Fruit fly (Drosophila melanogaster) whole organism, embryonic: ENCODE data around the gene CG43707.

Experiments used
- ATbp ChIP-seq: fragments of 200-800 bp; sonication (Bioruptor generic); optimal IDR thresholded peaks from 2 replicates; lab custom pipeline; 2017; ENCODE audit warnings: missing biosample characterization, mild to moderate bottlenecking, missing genetic modification characterization, missing genetic modification reagents
- BEAF-32 ChIP-seq: fragments of 200-800 bp; sonication (Bioruptor generic); optimal IDR thresholded peaks from 3 replicates; lab custom pipeline; 2017; ENCODE audit warnings: missing biosample characterization, missing genetic modification characterization, mild to moderate bottlenecking, moderate library complexity, missing genetic modification reagents
- Bdp1 ChIP-seq: fragments of 200-800 bp; sonication (Bioruptor generic); optimal IDR thresholded peaks from 3 replicates; lab custom pipeline; 2016; ENCODE audit warnings: missing biosample characterization, missing genetic modification characterization
- CG10959 ChIP-seq: fragments of 200-800 bp; sonication (Bioruptor generic); IDR thresholded peaks from 2 replicates; pipeline ENCODE4 v1.3.6; 2022; ENCODE audit warnings: missing biosample characterization, missing genetic modification characterization
- CG11093 ChIP-seq: fragments of 200-800 bp; sonication (Bioruptor generic); IDR thresholded peaks from 3 replicates; pipeline ENCODE4 v1.3.6; 2022; ENCODE audit warnings: missing biosample characterization, missing genetic modification characterization
- CG13287 ChIP-seq: fragments of 200-800 bp; sonication (Bioruptor generic); IDR thresholded peaks from 2 replicates; pipeline ENCODE4 v1.3.6; 2022; ENCODE audit warnings: missing biosample characterization, missing genetic modification characterization; ENCODE audit not compliant: partially characterized antibody
- CG14860 ChIP-seq: fragments of 200-800 bp; sonication (Bioruptor generic); IDR thresholded peaks from 3 replicates; pipeline ENCODE4 v1.3.6; 2022; ENCODE audit warnings: missing biosample characterization, missing genetic modification characterization; ENCODE audit not compliant: partially characterized antibody
- CG1529 ChIP-seq: fragments of 200-800 bp; sonication (Bioruptor generic); optimal IDR thresholded peaks from 3 replicates; lab custom pipeline; 2018; ENCODE audit warnings: missing biosample characterization, missing genetic modification characterization
- CG15696 ChIP-seq: fragments of 200-800 bp; sonication (Bioruptor generic); optimal IDR thresholded peaks from 2 replicates; lab custom pipeline; 2019; ENCODE audit warnings: missing biosample characterization, mild to moderate bottlenecking, missing genetic modification characterization, moderate library complexity
- CG18599 ChIP-seq: fragments of 200-800 bp; sonication (Bioruptor generic); optimal IDR thresholded peaks from 3 replicates; lab custom pipeline; 2017; ENCODE audit warnings: missing biosample characterization, missing genetic modification characterization, mild to moderate bottlenecking, moderate library complexity, missing genetic modification reagents
- CG2875 ChIP-seq: fragments of 200-800 bp; sonication (Bioruptor generic); optimal IDR thresholded peaks from 2 replicates; lab custom pipeline; 2017; ENCODE audit warnings: missing biosample characterization, mild to moderate bottlenecking, missing genetic modification characterization, missing genetic modification reagents
- CG30403 ChIP-seq: fragments of 200-800 bp; sonication (Bioruptor generic); optimal IDR thresholded peaks from 3 replicates; lab custom pipeline; 2016; ENCODE audit warnings: missing biosample characterization, missing genetic modification characterization
- CG31441 ChIP-seq: fragments of 200-800 bp; sonication (Bioruptor generic); IDR thresholded peaks from 2 replicates; pipeline ENCODE4 v1.3.6; 2022; ENCODE audit warnings: missing biosample characterization, missing genetic modification characterization
- CG4404 ChIP-seq: fragments of 200-800 bp; sonication (Bioruptor generic); IDR thresholded peaks from 2 replicates; pipeline ENCODE4 v1.3.6; 2022; ENCODE audit warnings: missing biosample characterization, missing genetic modification characterization
- CG7271 ChIP-seq: fragments of 200-800 bp; sonication (Bioruptor generic); optimal IDR thresholded peaks from 2 replicates; lab custom pipeline; 2018; ENCODE audit warnings: missing biosample characterization, mild to moderate bottlenecking, missing genetic modification characterization, moderate library complexity
- CG7839 ChIP-seq: fragments of 200-800 bp; sonication (Bioruptor generic); optimal IDR thresholded peaks from 3 replicates; lab custom pipeline; 2018; ENCODE audit warnings: missing biosample characterization, mild to moderate bottlenecking, missing genetic modification characterization, moderate library complexity
- CG7963 ChIP-seq: fragments of 200-800 bp; sonication (Bioruptor generic); IDR thresholded peaks from 3 replicates; pipeline ENCODE4 v1.3.6; 2022; ENCODE audit warnings: missing biosample characterization, missing genetic modification characterization; ENCODE audit not compliant: partially characterized antibody
- CG8359 ChIP-seq: fragments of 200-800 bp; sonication (Bioruptor generic); optimal IDR thresholded peaks from 2 replicates; lab custom pipeline; 2017; ENCODE audit warnings: missing biosample characterization, mild to moderate bottlenecking, missing genetic modification characterization, borderline replicate concordance
- CG9437 ChIP-seq: fragments of 200-800 bp; sonication (Bioruptor generic); optimal IDR thresholded peaks from 2 replicates; lab custom pipeline; 2018; ENCODE audit warnings: missing biosample characterization, mild to moderate bottlenecking, missing genetic modification characterization
- D19B ChIP-seq: fragments of 200-800 bp; sonication (Bioruptor generic); optimal IDR thresholded peaks from 2 replicates; lab custom pipeline; 2017; ENCODE audit warnings: missing biosample characterization, mild to moderate bottlenecking, missing genetic modification characterization
- Dp ChIP-seq: fragments of 200-800 bp; sonication (Bioruptor generic); optimal IDR thresholded peaks from 2 replicates; lab custom pipeline; 2018; ENCODE audit warnings: missing biosample characterization, mild to moderate bottlenecking, missing genetic modification characterization, moderate library complexity
- Drgx ChIP-seq: fragments of 200-800 bp; sonication (Bioruptor generic); IDR thresholded peaks from 2 replicates; pipeline ENCODE4 v1.3.6; 2022; ENCODE audit warnings: missing biosample characterization, missing genetic modification characterization
- Ets97D ChIP-seq: fragments of 200-800 bp; sonication (Bioruptor generic); optimal IDR thresholded peaks from 3 replicates; lab custom pipeline; 2016; ENCODE audit warnings: missing biosample characterization, missing genetic modification characterization
- Hr51 ChIP-seq, 2 experiments: fragments of 200-800 bp; sonication (Bioruptor generic); optimal IDR thresholded peaks; 2 replicates in 1 of 2; 3 replicates in 1 of 2; lab custom pipeline; 2016 to 2018; ENCODE audit warnings: missing biosample characterization in 2 of 2, missing genetic modification characterization in 2 of 2, mild to moderate bottlenecking in 1 of 2, moderate library complexity in 1 of 2
- Hsf ChIP-seq: fragments of 200-800 bp; sonication (Bioruptor generic); optimal IDR thresholded peaks from 3 replicates; lab custom pipeline; 2016; ENCODE audit warnings: missing biosample characterization, missing genetic modification characterization
- MBD-R2 ChIP-seq: fragments of 200-800 bp; sonication (Bioruptor generic); IDR thresholded peaks from 2 replicates; pipeline ENCODE4 v1.3.6; 2022; ENCODE audit warnings: missing biosample characterization, missing genetic modification characterization
- Meics ChIP-seq: fragments of 200-800 bp; sonication (Bioruptor generic); optimal IDR thresholded peaks from 2 replicates; lab custom pipeline; 2017; ENCODE audit warnings: missing biosample characterization, mild to moderate bottlenecking, missing genetic modification characterization
- Scr ChIP-seq: fragments of 200-800 bp; sonication (Bioruptor generic); IDR thresholded peaks from 2 replicates; pipeline ENCODE4 v1.3.6; 2022; ENCODE audit warnings: missing biosample characterization, missing genetic modification characterization; ENCODE audit not compliant: partially characterized antibody
- Six4 ChIP-seq: fragments of 200-800 bp; sonication (Bioruptor generic); optimal IDR thresholded peaks from 2 replicates; lab custom pipeline; 2016; ENCODE audit warnings: missing biosample characterization, missing genetic modification characterization
- Sox100B ChIP-seq: fragments of 200-800 bp; sonication (Bioruptor generic); optimal IDR thresholded peaks from 3 replicates; lab custom pipeline; 2018; ENCODE audit warnings: missing biosample characterization, mild to moderate bottlenecking, missing genetic modification characterization
- TFAM ChIP-seq: fragments of 200-800 bp; sonication (Bioruptor generic); optimal IDR thresholded peaks from 2 replicates; lab custom pipeline; 2017; ENCODE audit warnings: missing biosample characterization, missing genetic modification characterization, inconsistent platforms
- Taf1 ChIP-seq: fragments of 200-800 bp; sonication (Bioruptor generic); IDR thresholded peaks from 2 replicates; pipeline ENCODE4 v1.3.6; 2022; ENCODE audit warnings: missing biosample characterization, missing genetic modification characterization
- amos ChIP-seq: fragments of 200-800 bp; sonication (Bioruptor generic); IDR thresholded peaks from 2 replicates; pipeline ENCODE4 v1.3.6; 2022; ENCODE audit warnings: missing biosample characterization, missing genetic modification characterization; ENCODE audit not compliant: partially characterized antibody
- bowl ChIP-seq: fragments of 200-800 bp; sonication (Bioruptor generic); IDR thresholded peaks from 2 replicates; pipeline ENCODE4 v1.3.6; 2022; ENCODE audit warnings: missing biosample characterization, missing genetic modification characterization
- cg ChIP-seq: fragments of 200-800 bp; sonication (Bioruptor generic); optimal IDR thresholded peaks from 3 replicates; lab custom pipeline; 2019; ENCODE audit warnings: missing biosample characterization, mild to moderate bottlenecking, missing genetic modification characterization, moderate library complexity
- chinmo ChIP-seq: fragments of 200-800 bp; sonication (Bioruptor generic); IDR thresholded peaks from 4 replicates; pipeline ENCODE4 v1.3.6; 2022; ENCODE audit warnings: missing biosample characterization, missing genetic modification characterization; ENCODE audit not compliant: partially characterized antibody
- dimm ChIP-seq: fragments of 200-800 bp; sonication (Bioruptor generic); IDR thresholded peaks from 2 replicates; pipeline ENCODE4 v1.3.6; 2022; ENCODE audit warnings: missing biosample characterization, missing genetic modification characterization
- en ChIP-seq: fragments of 200-800 bp; sonication (Bioruptor generic); optimal IDR thresholded peaks from 2 replicates; lab custom pipeline; 2016; ENCODE audit warnings: missing biosample characterization, missing genetic modification characterization
- gce ChIP-seq: fragments of 200-800 bp; sonication (Bioruptor generic); IDR thresholded peaks from 3 replicates; pipeline ENCODE4 v1.3.6; 2022; ENCODE audit warnings: missing biosample characterization, missing genetic modification characterization
- hkb ChIP-seq, 2 experiments: fragments of 200-800 bp in 1 of 2; fragments of >200 bp in 1 of 2; sonication (Bioruptor generic) in 1 of 2; IDR thresholded peaks in 1 of 2; optimal IDR thresholded peaks in 1 of 2; 2 replicates each; pipeline versions ENCODE4 v1.3.6 to Lab custom; 2017 to 2022; ENCODE audit warnings: missing biosample characterization in 1 of 2, missing genetic modification characterization in 1 of 2
- jing ChIP-seq: fragments of 200-800 bp; sonication (Bioruptor generic); optimal IDR thresholded peaks from 2 replicates; lab custom pipeline; 2018; ENCODE audit warnings: missing biosample characterization, mild to moderate bottlenecking, missing genetic modification characterization
- klu ChIP-seq: fragments of 200-800 bp; sonication (Bioruptor generic); IDR thresholded peaks from 2 replicates; pipeline ENCODE4 v1.3.6; 2022; ENCODE audit warnings: missing biosample characterization, missing genetic modification characterization
- lab ChIP-seq: fragments of 200-800 bp; sonication (Bioruptor generic); optimal IDR thresholded peaks from 3 replicates; lab custom pipeline; 2017; ENCODE audit warnings: missing biosample characterization, missing genetic modification characterization, mild to moderate bottlenecking, moderate library complexity, missing genetic modification reagents
- onecut ChIP-seq: fragments of 200-800 bp; sonication (Bioruptor generic); IDR thresholded peaks from 2 replicates; pipeline ENCODE4 v1.3.6; 2022; ENCODE audit warnings: missing biosample characterization, missing genetic modification characterization
- pan ChIP-seq, 4 experiments: fragments of >200 bp in 3 of 4; fragments of 200-800 bp in 1 of 4; sonication (Bioruptor generic) in 1 of 4; optimal IDR thresholded peaks in 3 of 4; IDR thresholded peaks in 1 of 4; 2 replicates each; pipeline versions ENCODE4 v1.3.6 to Lab custom; 2017 to 2022; ENCODE audit warnings: missing biosample characterization in 2 of 4, missing genetic modification characterization in 2 of 4, mixed read lengths in 1 of 4
- pb ChIP-seq: fragments of 200-800 bp; sonication (Bioruptor generic); optimal IDR thresholded peaks from 3 replicates; lab custom pipeline; 2016; ENCODE audit warnings: missing biosample characterization, missing genetic modification characterization
- pros ChIP-seq: fragments of 200-800 bp; sonication (Bioruptor generic); optimal IDR thresholded peaks from 3 replicates; lab custom pipeline; 2019; ENCODE audit warnings: missing biosample characterization, mild to moderate bottlenecking, missing genetic modification characterization, moderate library complexity
- unpg ChIP-seq: fragments of 200-800 bp; sonication (Bioruptor generic); optimal IDR thresholded peaks from 3 replicates; lab custom pipeline; 2018; ENCODE audit warnings: missing biosample characterization, mild to moderate bottlenecking, missing genetic modification characterization, moderate library complexity

Gene CG43707

dm6 chr2L:3813255-3813875, 56.3 kb downstream of the CG43707 start, which contains the start of gene CG3407 (continued):
- TF ChIP-seq Drgx (no peak), pan (optimal IDR thresholded peaks at IDR 0.05; lab: Kevin White, UChicago) (no peak), pan (GFP tag; optimal IDR thresholded peaks at IDR 0.05 in 1 of 2, IDR thresholded peaks at IDR 0.05 in 1 of 2) (peak in 1 of 2 experiments; percentile 33), TFAM (GFP tag; lab: Kevin White, UChicago) (no peak), amos (GFP tag; lab: Robert Waterston, UW) (peak; percentile 82), bowl (GFP tag; lab: Robert Waterston, UW) (no peak), gce (GFP tag; lab: Robert Waterston, UW) (no peak), jing (GFP tag; lab: Kevin White, UChicago) (no peak), CG4404 (no peak), klu (GFP tag; lab: Robert Waterston, UW) (no peak), onecut (GFP tag; lab: Robert Waterston, UW) (peak; percentile 54), D19B (no peak), pb (GFP tag; lab: Kevin White, UChicago) (no peak), Sox100B (no peak), CG2875 (GFP tag; lab: Kevin White, UChicago) (no peak), pros (GFP tag; lab: Kevin White, UChicago) (no peak), MBD-R2 (peak; percentile 90), Scr (GFP tag; lab: Robert Waterston, UW) (peak; percentile 68), dimm (GFP tag; lab: Robert Waterston, UW) (no peak), BEAF-32 (peak; percentile 66), CG18599 (no peak), CG10959 (GFP tag; lab: Robert Waterston, UW) (no peak), CG30403 (GFP tag; lab: Kevin White, UChicago) (peak; percentile 62), Dp (GFP tag; lab: Kevin White, UChicago) (peak; percentile 99), CG8359 (GFP tag; lab: Kevin White, UChicago) (no peak), Six4 (GFP tag; lab: Kevin White, UChicago) (no peak), Hsf (peak; percentile 43), hkb (optimal IDR thresholded peaks at IDR 0.05; lab: Kevin White, UChicago) (peak; percentile 38), hkb (GFP tag; IDR thresholded peaks at IDR 0.05; lab: Robert Waterston, UW) (no peak), CG15696 (tag; lab: Kevin White, UChicago) (no peak), Hr51 (GFP tag; optimal IDR thresholded peaks at IDR 0.05; lab: Kevin White, UChicago) (peak in 1 of 2 experiments; percentile 43), lab (GFP tag; lab: Kevin White, UChicago) (no peak), ATbp (no peak), CG9437 (peak; percentile 78), CG14860 (GFP tag; lab: Robert Waterston, UW) (peak; percentile 16; the same call in 1 of the 3 replicates), Ets97D (GFP tag; lab: Kevin White, UChicago) (peak; percentile 83), chinmo (peak; percentile 68; the same call in 1 of the 4 replicates), CG7963 (GFP tag; lab: Robert Waterston, UW) (peak; percentile 64), CG31441 (GFP tag; lab: Robert Waterston, UW) (no peak), Taf1 (GFP tag; lab: Robert Waterston, UW) (no peak), CG7271 (tag; lab: Kevin White, UChicago) (no peak), CG1529 (GFP tag; lab: Kevin White, UChicago) (no peak), CG13287 (peak; percentile 81), cg (GFP tag; lab: Kevin White, UChicago) (no peak), unpg (GFP tag; lab: Kevin White, UChicago) (no peak), Meics (no peak), Bdp1 (GFP tag; lab: Kevin White, UChicago) (peak; percentile 62), CG11093 (GFP tag; lab: Robert Waterston, UW) (no peak), CG7839 (tag; lab: Kevin White, UChicago) (no peak), en (GFP tag; lab: Kevin White, UChicago) (no peak)
